Fruit fly (Drosophila melanogaster): ENCODE measurements around the gene Ac3.

Ac3 gene

DNA sequence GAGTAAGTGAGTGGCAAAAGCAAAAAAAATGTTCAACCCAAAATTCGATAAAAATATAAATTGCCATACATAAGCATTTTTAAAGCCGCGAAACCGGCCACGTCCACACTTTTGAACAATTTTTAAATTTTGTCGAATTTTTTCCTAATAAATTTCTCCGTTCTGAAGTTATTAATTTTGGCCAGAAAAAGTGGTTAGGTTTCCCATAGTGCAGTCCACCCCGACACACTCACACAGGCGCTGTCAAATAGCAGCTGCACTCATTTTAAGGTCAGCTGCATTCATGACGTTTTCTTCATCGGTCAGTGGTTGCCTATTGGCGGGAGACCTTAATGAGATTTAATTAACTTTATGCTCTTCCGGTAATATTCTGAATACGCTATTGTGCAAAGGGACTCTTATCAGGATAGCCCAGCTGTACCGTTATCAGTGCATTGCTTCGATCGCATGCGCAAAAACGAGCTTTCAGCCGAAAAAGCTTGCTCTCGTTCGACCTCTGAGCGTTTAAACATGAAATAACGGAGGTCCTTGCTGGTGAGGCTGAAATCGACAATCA lies at the start of gene Ac3:
Gene Ac3 (plus strand): TSS at position 556 of the 556 bp plus-strand sequence.
- TF ChIP-seq EcR (GFP tag; optimal IDR thresholded peaks at IDR 0.05), result no peak

DNA sequence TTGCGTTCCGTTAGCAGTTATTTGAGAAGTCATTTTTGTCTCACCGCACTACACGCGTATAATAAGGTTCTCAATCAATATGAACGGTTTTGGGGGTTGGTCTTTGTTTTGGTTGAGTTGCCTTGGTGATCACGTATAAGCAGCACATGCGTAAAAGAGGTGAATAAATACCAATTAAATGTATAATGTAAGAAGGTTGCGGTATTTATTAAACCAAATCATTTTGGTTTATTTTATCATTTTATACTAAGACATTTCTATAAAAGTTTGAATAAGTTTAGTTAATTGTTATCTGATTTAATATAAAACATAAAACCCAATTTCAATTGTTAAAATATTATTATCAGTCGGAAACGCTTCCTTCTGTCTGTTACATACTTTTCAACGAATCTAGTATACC lies 43.1 kb upstream of the Ac3 start, which contains the start of gene nompB:
Gene nompB (minus strand): TSS at position 101 of the 400 bp plus-strand sequence.
- TF ChIP-seq psq (optimal IDR thresholded peaks at IDR 0.05) (no peak), pan (optimal IDR thresholded peaks at IDR 0.05) (no peak), Dll (optimal IDR thresholded peaks at IDR 0.05) (no peak), usp (GFP tag; optimal IDR thresholded peaks at IDR 0.05) (no peak), CG8478 (optimal IDR thresholded peaks at IDR 0.05) (no peak), EcR (GFP tag; optimal IDR thresholded peaks at IDR 0.05) (no peak)

DNA sequence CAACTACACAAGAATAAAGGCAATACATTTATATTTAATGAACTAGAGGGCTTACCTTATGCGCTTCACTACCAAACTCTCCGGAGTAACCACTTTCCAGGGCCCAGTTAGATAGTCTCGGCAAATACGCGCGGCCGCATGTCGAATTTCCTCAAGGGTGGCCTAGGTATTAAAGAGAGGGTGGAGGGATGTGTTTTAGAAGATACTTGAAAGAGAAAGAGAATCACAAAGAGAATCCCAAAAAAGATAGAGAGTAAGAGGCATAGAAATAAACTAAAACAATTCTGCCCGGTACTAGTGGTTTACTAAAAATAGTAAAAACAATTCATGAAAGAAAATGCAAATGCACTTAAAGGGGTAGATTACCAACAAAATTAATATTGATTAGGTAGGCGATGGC lies 14.4 kb upstream of the Ac3 start:
- no peak for TF ChIP-seq Dll (optimal IDR thresholded peaks at IDR 0.05)

DNA sequence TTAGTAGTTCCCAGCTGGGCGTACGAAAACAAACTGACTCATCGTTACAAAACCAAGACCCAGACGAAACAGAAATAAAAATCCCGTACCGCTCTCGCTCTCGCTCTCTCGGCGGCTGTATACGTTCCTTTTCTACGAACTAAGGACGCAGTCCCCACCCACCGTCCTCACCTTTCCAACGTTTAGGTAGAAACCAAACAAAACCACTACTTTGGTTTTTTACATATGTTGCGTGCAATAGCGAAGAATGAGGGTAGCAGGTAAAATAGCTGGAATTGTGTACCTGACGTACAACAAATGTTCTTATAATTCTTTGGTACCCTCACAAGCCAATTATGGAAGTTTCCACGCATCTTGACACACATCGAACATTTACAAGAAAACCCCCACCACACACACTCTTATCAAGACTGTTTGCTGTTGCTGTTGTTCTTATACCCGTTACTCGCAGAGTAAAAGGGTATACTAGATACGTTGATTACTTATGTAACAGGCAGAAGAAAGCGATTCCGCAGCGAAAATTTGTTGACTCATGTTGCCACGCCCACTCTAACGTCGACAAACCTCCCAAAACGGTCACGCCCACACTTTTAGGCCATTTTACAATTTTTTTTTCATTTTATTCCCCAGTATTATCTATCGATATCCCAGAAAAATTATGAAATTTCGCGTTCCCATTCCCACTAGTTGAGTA lies 13.5 kb upstream of the Ac3 start:
- no peak for TF ChIP-seq Dll (optimal IDR thresholded peaks at IDR 0.05)
- no peak for TF ChIP-seq EcR (GFP tag; optimal IDR thresholded peaks at IDR 0.05)

DNA sequence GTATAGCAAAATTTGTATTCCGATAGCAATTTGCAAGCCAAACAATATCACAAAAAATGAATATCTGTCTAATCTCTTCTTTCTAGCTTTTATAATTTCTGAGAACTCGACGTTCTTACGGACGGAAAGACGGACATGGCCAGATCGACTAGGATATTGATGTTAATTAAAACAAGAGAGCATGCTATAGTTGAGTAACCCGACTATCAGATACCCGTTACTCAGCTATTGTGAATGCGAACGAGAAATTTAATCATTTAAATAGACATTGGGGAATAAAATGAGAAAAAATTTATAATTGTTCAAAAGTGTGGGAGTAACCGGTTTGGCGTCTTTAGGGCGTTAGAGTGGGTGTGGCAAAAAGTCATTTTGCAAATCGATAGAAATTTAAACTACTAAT lies 11.9 kb upstream of the Ac3 start:
- TF ChIP-seq CG8478 (optimal IDR thresholded peaks at IDR 0.05) (no peak), pan (optimal IDR thresholded peaks at IDR 0.05) (no peak), EcR (GFP tag; optimal IDR thresholded peaks at IDR 0.05) (no peak)

DNA sequence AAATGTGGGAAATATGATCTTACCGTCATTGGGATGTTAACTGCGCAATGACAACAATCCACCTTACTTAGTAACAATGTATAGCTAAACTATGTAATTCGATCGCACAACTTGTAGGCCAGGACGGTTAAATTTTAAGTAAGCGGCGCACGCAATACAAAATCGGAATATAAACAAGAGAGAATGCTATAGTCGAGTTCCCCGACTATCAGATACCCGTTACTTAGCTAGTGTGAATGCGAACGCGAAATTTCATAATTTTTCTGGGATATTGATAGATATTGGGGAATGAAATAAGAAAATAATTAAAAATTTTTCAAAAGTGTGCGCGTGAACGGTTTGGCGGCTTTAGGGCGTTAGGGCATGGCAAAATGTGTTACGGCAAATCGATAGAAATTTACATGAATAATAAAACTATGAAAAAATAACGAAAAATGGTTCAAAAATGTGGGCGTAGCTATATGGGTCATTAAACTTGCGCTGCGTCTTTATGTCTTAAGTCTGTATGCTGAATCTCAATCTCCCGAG lies 10.3 kb upstream of the Ac3 start:
- TF ChIP-seq Dll (optimal IDR thresholded peaks at IDR 0.05) (no peak), usp (GFP tag; optimal IDR thresholded peaks at IDR 0.05) (no peak), pan (optimal IDR thresholded peaks at IDR 0.05) (no peak), CG8478 (optimal IDR thresholded peaks at IDR 0.05) (no peak), psq (optimal IDR thresholded peaks at IDR 0.05) (no peak), EcR (GFP tag; optimal IDR thresholded peaks at IDR 0.05) (no peak)

dm6 chr2L:21622709-21623684 lies 9.4 kb upstream of the Ac3 start:
- no peak for TF ChIP-seq usp (GFP tag; optimal IDR thresholded peaks at IDR 0.05)
- no peak for TF ChIP-seq EcR (GFP tag; optimal IDR thresholded peaks at IDR 0.05)
- TF ChIP-seq CG8478 (optimal IDR thresholded peaks at IDR 0.05), result no peak
- no peak for TF ChIP-seq pan (optimal IDR thresholded peaks at IDR 0.05)
- no peak for TF ChIP-seq psq (optimal IDR thresholded peaks at IDR 0.05)
- no peak for TF ChIP-seq Dll (optimal IDR thresholded peaks at IDR 0.05)

dm6 chr2L:21623685-21624471 lies 8.5 kb upstream of the Ac3 start, which contains the start of gene CG2201:
Gene CG2201 (minus strand): TSS chr2L:21624080.
- TF ChIP-seq EcR (GFP tag; optimal IDR thresholded peaks at IDR 0.05) (no peak), usp (GFP tag; optimal IDR thresholded peaks at IDR 0.05) (no peak)

DNA sequence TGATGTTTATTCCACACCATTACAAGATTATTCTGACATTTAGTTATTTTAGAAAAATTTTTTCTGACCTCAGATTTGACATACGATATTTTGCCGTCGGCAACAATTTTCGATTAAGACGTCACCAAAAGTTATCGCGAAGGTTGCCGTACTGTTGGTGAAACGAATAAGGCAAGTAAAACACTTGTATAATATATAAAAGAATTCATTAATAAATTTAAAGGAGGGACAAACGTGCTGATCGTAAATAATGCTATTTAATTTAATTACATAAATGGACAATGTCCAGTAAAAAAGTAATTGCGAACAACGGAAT lies 8.0 kb upstream of the Ac3 start:
- TF ChIP-seq CG8478 (optimal IDR thresholded peaks at IDR 0.05) (no peak), psq (optimal IDR thresholded peaks at IDR 0.05) (no peak), EcR (GFP tag; optimal IDR thresholded peaks at IDR 0.05) (no peak)

- no peak for TF ChIP-seq psq (optimal IDR thresholded peaks at IDR 0.05)
- TF ChIP-seq pan (optimal IDR thresholded peaks at IDR 0.05), result no peak
- TF ChIP-seq EcR (GFP tag; optimal IDR thresholded peaks at IDR 0.05), result no peak
- no peak for TF ChIP-seq usp (GFP tag; optimal IDR thresholded peaks at IDR 0.05)
- no peak for TF ChIP-seq CG8478 (optimal IDR thresholded peaks at IDR 0.05)
- TF ChIP-seq Dll (optimal IDR thresholded peaks at IDR 0.05), result no peak
These were observed 4.4 kb upstream of the Ac3 start for dm6 chr2L:21627957-21628356.

dm6 chr2L:21628533-21628932 lies 3.9 kb upstream of the Ac3 start:
- TF ChIP-seq usp (GFP tag; optimal IDR thresholded peaks at IDR 0.05) (no peak), EcR (GFP tag; optimal IDR thresholded peaks at IDR 0.05) (peak in 1 of 2 experiments; percentile 34), pan (optimal IDR thresholded peaks at IDR 0.05) (no peak), Dll (optimal IDR thresholded peaks at IDR 0.05) (no peak), CG8478 (optimal IDR thresholded peaks at IDR 0.05) (no peak), psq (optimal IDR thresholded peaks at IDR 0.05) (no peak)

dm6 chr2L:21629149-21629813 lies 3.1 kb upstream of the Ac3 start:
- TF ChIP-seq psq (optimal IDR thresholded peaks at IDR 0.05) (no peak), CG8478 (optimal IDR thresholded peaks at IDR 0.05) (peak; percentile 87)
